Worm (Caenorhabditis elegans): Measurements from ENCODE around the gene C47E8.11.

The C47E8.11 gene

ce11 chrV:14696604-14697307 is 8.3 kb downstream of the C47E8.11 start, which contains the start of gene unc-112:
Gene unc-112 (minus strand): TSS chrV:14696654.
- peak; percentile 91 for TF ChIP-seq unc-55 (GFP tag; optimal IDR thresholded peaks at IDR 0.05)
- no peak for TF ChIP-seq aly-2 (tag; optimal IDR thresholded peaks at IDR 0.05)
- TF ChIP-seq ztf-11 (tag; optimal IDR thresholded peaks at IDR 0.05) = no peak
- peak; percentile 84 for TF ChIP-seq sma-9 (GFP tag; optimal IDR thresholded peaks at IDR 0.05)
- TF ChIP-seq sma-9 (tag; optimal IDR thresholded peaks at IDR 0.05) = no peak
- peak; percentile 92 for TF ChIP-seq nhr-129 (tag; optimal IDR thresholded peaks at IDR 0.05)
- no peak for TF ChIP-seq ztf-1 (GFP tag; conservative IDR thresholded peaks at IDR 0.05)
- peak; percentile 8 for TF ChIP-seq mab-5 (tag; optimal IDR thresholded peaks at IDR 0.05)
- peak; percentile 86 for TF ChIP-seq C34F6.9 (tag; optimal IDR thresholded peaks at IDR 0.05)
- TF ChIP-seq nhr-11 (tag; optimal IDR thresholded peaks at IDR 0.05) = no peak
- peak; percentile 72 for TF ChIP-seq lin-13 (GFP tag; optimal IDR thresholded peaks at IDR 0.05)
- no peak for TF ChIP-seq elt-1 (tag; optimal IDR thresholded peaks at IDR 0.05)
- no peak for TF ChIP-seq ceh-16 (tag; optimal IDR thresholded peaks at IDR 0.05)
- no peak for TF ChIP-seq unc-62 (GFP tag; optimal IDR thresholded peaks at IDR 0.05)
- TF ChIP-seq zag-1 (tag; optimal IDR thresholded peaks at IDR 0.05) = peak; percentile 52
- peak; percentile 42 for TF ChIP-seq sma-3 (GFP tag; optimal IDR thresholded peaks at IDR 0.05)
- TF ChIP-seq F13H6.1 (tag; optimal IDR thresholded peaks at IDR 0.05) = peak; percentile 92
- no peak for TF ChIP-seq ZK546.5 (tag; optimal IDR thresholded peaks at IDR 0.05)
- peak; percentile 5 for TF ChIP-seq gmeb-1 (tag; optimal IDR thresholded peaks at IDR 0.05)
- no peak for TF ChIP-seq mbf-1 (tag; optimal IDR thresholded peaks at IDR 0.05)
- no peak for TF ChIP-seq nhr-237 (tag; optimal IDR thresholded peaks at IDR 0.05)
- TF ChIP-seq ztf-4 (tag; optimal IDR thresholded peaks at IDR 0.05) = peak; percentile 72
- TF ChIP-seq Y55F3AM.14 (GFP tag; optimal IDR thresholded peaks at IDR 0.05) = peak; percentile 12
- TF ChIP-seq sem-4 (tag; optimal IDR thresholded peaks at IDR 0.05) = peak; percentile 78
- TF ChIP-seq elt-3 (tag; optimal IDR thresholded peaks at IDR 0.05) = no peak
- TF ChIP-seq egl-27 (tag; optimal IDR thresholded peaks at IDR 0.05) = peak; percentile 17
- TF ChIP-seq crh-2 (tag; optimal IDR thresholded peaks at IDR 0.05) = peak; percentile 56
- no peak for TF ChIP-seq nhr-23 (tag; optimal IDR thresholded peaks at IDR 0.05)
- TF ChIP-seq lin-39 (tag; optimal IDR thresholded peaks at IDR 0.05) = peak; percentile 50
- peak; percentile 99 for TF ChIP-seq fos-1 (tag; optimal IDR thresholded peaks at IDR 0.05)
- peak in 1 of 2 experiments; percentile 47 for TF ChIP-seq mdl-1 (tag; optimal IDR thresholded peaks at IDR 0.05)
- no peak for TF ChIP-seq R02D3.7 (tag; optimal IDR thresholded peaks at IDR 0.05)
- no peak for TF ChIP-seq dmd-4 (tag; optimal IDR thresholded peaks at IDR 0.05)
- no peak for TF ChIP-seq ama-1 (optimal IDR thresholded peaks at IDR 0.05)
- TF ChIP-seq unc-39 (tag; optimal IDR thresholded peaks at IDR 0.05) = no peak
- TF ChIP-seq blmp-1 (tag; optimal IDR thresholded peaks at IDR 0.05; ENCODE audit: insufficient read depth) = no peak
- peak; percentile 71 for TF ChIP-seq nhr-25 (tag; optimal IDR thresholded peaks at IDR 0.05)
- no peak for TF ChIP-seq skn-1 (tag; optimal IDR thresholded peaks at IDR 0.05)
- TF ChIP-seq peb-1 (tag; optimal IDR thresholded peaks at IDR 0.05) = no peak
- no peak for TF ChIP-seq snpc-4 (tag; optimal IDR thresholded peaks at IDR 0.05)
- TF ChIP-seq nhr-21 (tag; optimal IDR thresholded peaks at IDR 0.05) = no peak
- no peak for TF ChIP-seq nhr-12 (tag; optimal IDR thresholded peaks at IDR 0.05)
- TF ChIP-seq alr-1 (tag; optimal IDR thresholded peaks at IDR 0.05) = no peak
- no peak for TF ChIP-seq nhr-77 (tag; optimal IDR thresholded peaks at IDR 0.05)
- TF ChIP-seq lsy-2 (tag; optimal IDR thresholded peaks at IDR 0.05) = peak in 1 of 2 experiments; percentile 77

DNA sequence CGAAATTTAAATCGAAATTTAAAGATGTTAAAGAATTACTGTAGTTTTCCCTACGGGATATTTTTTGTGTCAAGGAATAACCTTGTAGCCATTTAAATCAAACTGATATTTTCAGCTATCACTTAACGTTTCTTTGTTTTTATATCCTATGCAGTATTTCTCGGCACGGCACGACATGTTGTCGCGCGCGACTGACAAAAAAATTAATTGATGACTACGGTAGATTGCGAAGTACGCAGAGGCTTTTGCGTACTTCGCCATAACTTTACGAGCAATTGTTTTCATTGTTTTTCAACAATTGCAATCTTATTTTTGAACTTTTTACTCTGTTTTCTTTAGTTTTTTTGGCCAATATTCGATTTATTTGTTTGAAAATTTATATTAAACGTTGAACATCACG is 9.6 kb downstream of the C47E8.11 start:
- TF ChIP-seq ZK546.5 (tag; optimal IDR thresholded peaks at IDR 0.05) = no peak
- TF ChIP-seq R02D3.7 (tag; optimal IDR thresholded peaks at IDR 0.05) = no peak
- no peak for TF ChIP-seq lsy-2 (tag; optimal IDR thresholded peaks at IDR 0.05)
- no peak for TF ChIP-seq ceh-82 (tag; optimal IDR thresholded peaks at IDR 0.05)
- TF ChIP-seq C34F6.9 (tag; optimal IDR thresholded peaks at IDR 0.05) = no peak
- no peak for TF ChIP-seq ceh-16 (tag; optimal IDR thresholded peaks at IDR 0.05)
- TF ChIP-seq dmd-4 (tag; optimal IDR thresholded peaks at IDR 0.05) = no peak
